Fruit fly (Drosophila melanogaster): ENCODE measurements around the gene CG14664.

DNA sequence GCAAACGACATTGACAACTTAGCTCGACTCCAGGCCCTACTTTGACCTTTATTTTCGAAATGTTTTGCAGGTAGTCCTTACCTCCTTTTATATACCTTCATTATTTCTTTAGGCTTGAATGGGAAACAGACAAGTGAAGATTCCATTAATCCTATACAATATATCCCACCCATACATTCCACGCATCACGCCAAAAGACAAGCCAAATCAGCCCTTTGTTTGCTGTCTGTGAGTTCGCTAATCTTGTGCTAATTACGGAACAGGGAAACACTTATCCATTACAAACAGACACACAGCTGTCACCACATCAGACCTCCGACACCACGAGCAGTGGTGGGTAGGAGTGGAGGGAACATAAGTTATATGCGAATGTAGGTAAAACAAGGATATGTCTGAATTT, 16.8 kb downstream of the CG14664 start, which contains the start of gene CG33293:
- no peak for TF ChIP-seq tj (GFP tag; optimal IDR thresholded peaks at IDR 0.05)
- TF ChIP-seq kay (GFP tag; ENCODE audit: borderline replicate concordance): no peak
- no peak for TF ChIP-seq pad (GFP tag; optimal IDR thresholded peaks at IDR 0.05)
- TF ChIP-seq CG33017 (tag; optimal IDR thresholded peaks at IDR 0.05): no peak
- TF ChIP-seq Clk (GFP tag; optimal IDR thresholded peaks at IDR 0.05): no peak
- TF ChIP-seq ovo (GFP tag; optimal IDR thresholded peaks at IDR 0.05): no peak
- TF ChIP-seq CG5204 (GFP tag; optimal IDR thresholded peaks at IDR 0.05): no peak
- TF ChIP-seq CG7101 (tag; optimal IDR thresholded peaks at IDR 0.05): no peak
- no peak for TF ChIP-seq CG7045 (GFP tag; optimal IDR thresholded peaks at IDR 0.05)
- no peak for TF ChIP-seq Mnt (GFP tag; optimal IDR thresholded peaks at IDR 0.05)
- no peak for TF ChIP-seq Hr96 (GFP tag; optimal IDR thresholded peaks at IDR 0.05)
- no peak for TF ChIP-seq toe (GFP tag; optimal IDR thresholded peaks at IDR 0.05)
- no peak for TF ChIP-seq CG12768 (GFP tag; optimal IDR thresholded peaks at IDR 0.05)

Data from whole organism, adult.